Worm (Caenorhabditis elegans): Measurements from ENCODE around the gene R10E4.7.

Gene R10E4.7

DNA sequence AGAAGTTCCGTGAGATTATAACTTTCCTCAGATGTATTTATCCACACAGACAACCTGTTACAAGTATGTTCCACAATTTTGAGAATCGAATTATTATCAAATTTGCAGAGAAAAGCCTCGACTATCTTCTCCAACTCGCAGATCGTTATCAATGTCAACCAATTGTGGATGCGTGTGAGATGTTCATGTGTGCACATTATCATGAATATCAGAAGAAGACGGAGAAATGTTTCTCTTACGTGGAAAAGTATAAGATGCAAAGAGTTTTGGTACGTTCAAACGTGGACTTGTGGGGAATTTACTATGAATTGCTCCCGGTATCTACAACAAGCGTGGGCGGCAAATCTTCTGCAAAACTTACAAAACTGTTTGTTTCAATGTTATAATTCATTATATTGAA, 23.6 kb upstream of the R10E4.7 start:
- TF ChIP-seq ahr-1 (tag; optimal IDR thresholded peaks at IDR 0.05): no peak
- peak; percentile 11 for TF ChIP-seq elt-2 (tag; optimal IDR thresholded peaks at IDR 0.05)
- no peak for TF ChIP-seq ceh-48 (tag; optimal IDR thresholded peaks at IDR 0.05)

DNA sequence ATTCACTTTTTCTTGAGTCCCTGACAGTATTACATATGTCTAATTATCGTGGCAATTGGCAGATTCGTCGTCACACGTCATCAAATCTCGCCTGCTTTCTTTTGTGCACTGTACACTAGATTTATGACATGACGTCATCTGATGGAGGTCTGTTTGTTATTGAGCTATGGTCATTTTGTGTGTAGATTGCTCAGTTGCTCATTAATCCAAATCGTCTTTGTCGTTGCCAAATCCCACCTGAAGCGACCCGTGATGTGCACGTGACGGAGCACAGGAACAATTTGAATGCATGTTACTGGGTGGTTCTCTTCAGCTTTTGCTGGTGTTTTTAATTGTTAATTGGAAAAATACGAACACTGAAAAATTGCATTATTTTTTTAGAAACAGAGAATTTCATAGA, 21.7 kb upstream of the R10E4.7 start:
- TF ChIP-seq fax-1 (tag; optimal IDR thresholded peaks at IDR 0.05): no peak
- TF ChIP-seq ceh-14 (tag; optimal IDR thresholded peaks at IDR 0.05): no peak
- no peak for TF ChIP-seq rnt-1 (tag; optimal IDR thresholded peaks at IDR 0.05)
- no peak for TF ChIP-seq ceh-45 (GFP tag; IDR thresholded peaks at IDR 0.05)
- TF ChIP-seq ceh-31 (tag; optimal IDR thresholded peaks at IDR 0.05): no peak
- TF ChIP-seq ceh-48 (tag; optimal IDR thresholded peaks at IDR 0.05): no peak
- TF ChIP-seq hlh-30 (tag; optimal IDR thresholded peaks at IDR 0.05; ENCODE audit: insufficient read depth): peak; percentile 61

DNA sequence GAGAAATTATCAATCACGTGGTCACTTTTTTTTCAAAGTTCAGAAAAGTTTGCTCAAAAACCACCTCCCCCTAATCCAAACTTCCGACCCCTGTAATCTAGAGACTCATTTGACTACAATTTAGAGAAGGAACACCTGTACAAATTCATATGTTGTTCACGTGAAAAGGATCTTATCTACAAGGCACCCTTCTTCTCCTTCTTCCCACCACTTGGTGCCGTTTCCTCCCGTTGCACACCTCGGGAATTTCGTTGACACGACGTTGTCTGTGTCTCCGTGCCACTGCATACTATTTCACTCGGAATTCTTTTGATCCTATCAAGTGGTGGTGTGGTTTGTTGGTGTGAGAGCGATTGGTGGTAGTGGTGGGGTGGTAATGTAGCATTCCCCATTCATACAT, 20.1 kb upstream of the R10E4.7 start:
- TF ChIP-seq nhr-11 (tag; optimal IDR thresholded peaks at IDR 0.05) (no peak), ref-2 (tag; optimal IDR thresholded peaks at IDR 0.05) (peak; percentile 10), elt-2 (tag; optimal IDR thresholded peaks at IDR 0.05) (peak; percentile 47), tbx-2 (tag; optimal IDR thresholded peaks at IDR 0.05) (peak; percentile 75), hlh-30 (tag; optimal IDR thresholded peaks at IDR 0.05; ENCODE audit: insufficient read depth) (peak; percentile 47), sox-2 (GFP tag; IDR thresholded peaks at IDR 0.05) (no peak), hlh-8 (tag; optimal IDR thresholded peaks at IDR 0.05) (no peak), unc-3 (GFP tag; conservative IDR thresholded peaks at IDR 0.05) (no peak), unc-3 (tag; optimal IDR thresholded peaks at IDR 0.05) (no peak)

DNA sequence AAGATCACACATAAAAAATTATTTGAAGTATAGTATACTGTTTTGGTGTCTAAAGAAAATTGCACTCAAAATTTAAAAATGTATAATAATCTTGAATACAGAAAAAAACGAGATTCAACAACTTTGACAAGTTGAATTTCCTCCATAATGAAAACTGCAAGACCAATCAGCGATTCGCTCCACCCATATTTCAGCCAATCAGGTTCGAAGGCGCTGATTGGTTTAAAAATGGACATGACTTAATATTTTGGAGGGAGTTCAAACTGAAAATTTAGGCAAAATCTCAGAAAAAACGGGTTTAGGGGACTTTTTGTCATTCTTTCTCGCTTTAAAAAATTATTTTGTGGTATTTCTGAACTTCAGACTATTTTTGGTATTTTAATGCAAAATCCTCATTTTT, 18.9 kb upstream of the R10E4.7 start:
- no peak for TF ChIP-seq F13H6.1 (tag; optimal IDR thresholded peaks at IDR 0.05)
- TF ChIP-seq nfya-1 (tag; optimal IDR thresholded peaks at IDR 0.05): peak; percentile 93
- no peak for TF ChIP-seq unc-55 (GFP tag; optimal IDR thresholded peaks at IDR 0.05)
- no peak for TF ChIP-seq unc-86 (tag; optimal IDR thresholded peaks at IDR 0.05)
- TF ChIP-seq sox-4 (tag; optimal IDR thresholded peaks at IDR 0.05): no peak

- TF ChIP-seq ceh-18 (tag; optimal IDR thresholded peaks at IDR 0.05) (no peak), hlh-6 (tag; optimal IDR thresholded peaks at IDR 0.05) (no peak), ama-1 (optimal IDR thresholded peaks at IDR 0.05) (peak; percentile 74), lin-11 (tag; optimal IDR thresholded peaks at IDR 0.05) (no peak)
Measured at ce11 chrIII:4276277-4276676, 18.3 kb upstream of the R10E4.7 start.

- TF ChIP-seq ztf-16 (tag; optimal IDR thresholded peaks at IDR 0.05): no peak
- TF ChIP-seq unc-55 (GFP tag; optimal IDR thresholded peaks at IDR 0.05): no peak
- TF ChIP-seq hlh-15 (tag; optimal IDR thresholded peaks at IDR 0.05): no peak
- TF ChIP-seq pax-1 (tag; optimal IDR thresholded peaks at IDR 0.05): no peak
- no peak for TF ChIP-seq elt-4 (tag; optimal IDR thresholded peaks at IDR 0.05)
- no peak for TF ChIP-seq ceh-19 (GFP tag; optimal IDR thresholded peaks at IDR 0.05)
- TF ChIP-seq eyg-1 (tag; optimal IDR thresholded peaks at IDR 0.05): no peak
- no peak for TF ChIP-seq gmeb-2 (tag; optimal IDR thresholded peaks at IDR 0.05)
- TF ChIP-seq sox-4 (tag; optimal IDR thresholded peaks at IDR 0.05): no peak
- no peak for TF ChIP-seq pros-1 (tag; optimal IDR thresholded peaks at IDR 0.05)
- no peak for TF ChIP-seq unc-42 (tag; optimal IDR thresholded peaks at IDR 0.05)
- TF ChIP-seq ceh-22 (tag; optimal IDR thresholded peaks at IDR 0.05): no peak
- no peak for TF ChIP-seq ceh-45 (GFP tag; IDR thresholded peaks at IDR 0.05)
- TF ChIP-seq elt-2 (tag; optimal IDR thresholded peaks at IDR 0.05): no peak
- no peak for TF ChIP-seq tbx-7 (tag; optimal IDR thresholded peaks at IDR 0.05)
- no peak for TF ChIP-seq hlh-30 (tag; optimal IDR thresholded peaks at IDR 0.05; ENCODE audit: insufficient read depth)
- no peak for TF ChIP-seq nhr-232 (tag; optimal IDR thresholded peaks at IDR 0.05)
- no peak for TF ChIP-seq che-1 (tag; optimal IDR thresholded peaks at IDR 0.05)
- no peak for TF ChIP-seq syd-9 (tag; optimal IDR thresholded peaks at IDR 0.05)
- TF ChIP-seq ceh-14 (tag; optimal IDR thresholded peaks at IDR 0.05): no peak
Measured at ce11 chrIII:4277762-4278161, 16.9 kb upstream of the R10E4.7 start.

Data from whole organism, late embryonic.